Worm (Caenorhabditis elegans): ENCODE data around the gene Y105C5A.8.
"Not testable (repeated sequence)": the region's sequence is repeated elsewhere in the genome, so short reads cannot be mapped to it uniquely, and the experiment has no call there.

The Y105C5A.8 gene

DNA sequence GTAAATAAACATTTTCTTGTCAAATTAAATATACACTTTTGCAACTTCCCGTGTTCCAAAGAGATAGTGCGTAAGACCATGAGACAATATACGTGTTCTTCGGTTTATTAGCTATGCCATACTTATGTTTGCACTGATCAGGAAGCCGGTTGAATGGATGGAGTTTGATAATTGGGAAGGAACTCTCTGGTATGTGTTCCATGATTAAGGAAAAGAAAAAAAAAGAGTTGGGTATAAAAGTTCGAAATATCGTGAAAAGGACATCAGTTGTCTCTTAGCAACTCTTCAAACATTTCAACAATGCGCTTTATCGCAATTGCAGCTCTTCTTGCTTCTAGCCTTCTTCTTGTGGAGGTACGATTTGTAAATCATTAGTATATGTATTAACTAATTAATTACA, 38.1 kb downstream of the Y105C5A.8 start, which contains the start of gene pqn-76:
TSS of gene pqn-76 (plus strand) at position 301 of the 400 bp plus-strand sequence.
- not testable (repeated sequence) for TF ChIP-seq F33H1.4 (GFP tag; IDR thresholded peaks at IDR 0.05); chd-7 (tag; optimal IDR thresholded peaks at IDR 0.05); F52B5.7 (tag; optimal IDR thresholded peaks at IDR 0.05)

DNA sequence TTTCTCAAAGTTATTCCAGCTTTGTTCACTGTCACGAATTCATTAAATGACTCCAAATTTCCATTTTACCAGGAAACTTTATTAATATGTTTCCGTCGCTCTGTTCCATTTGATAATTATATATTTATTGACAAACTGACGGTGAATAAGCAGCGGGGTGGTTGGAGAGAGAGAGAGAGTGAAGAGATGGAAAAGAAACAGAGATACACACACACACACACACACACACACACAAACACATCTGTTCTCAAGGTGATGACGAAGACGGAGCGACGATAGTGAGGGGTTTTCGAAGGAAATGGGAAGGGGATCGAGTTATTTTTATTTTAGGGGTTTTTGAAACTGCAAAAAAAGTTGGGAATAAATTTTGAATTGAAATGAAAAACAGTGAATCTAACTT, 43.0 kb downstream of the Y105C5A.8 start:
- no peak for TF ChIP-seq ztf-3 (GFP tag; optimal IDR thresholded peaks at IDR 0.05)
- no peak for TF ChIP-seq nhr-80 (tag; optimal IDR thresholded peaks at IDR 0.05)
- no peak for TF ChIP-seq snpc-4 (GFP tag; optimal IDR thresholded peaks at IDR 0.05)
- peak in 2 of 4 experiments; percentile 3 to 42 for TF ChIP-seq snpc-4 (tag; optimal IDR thresholded peaks at IDR 0.05)
- TF ChIP-seq D2030.7 (GFP tag; IDR thresholded peaks at IDR 0.05) = no peak

DNA sequence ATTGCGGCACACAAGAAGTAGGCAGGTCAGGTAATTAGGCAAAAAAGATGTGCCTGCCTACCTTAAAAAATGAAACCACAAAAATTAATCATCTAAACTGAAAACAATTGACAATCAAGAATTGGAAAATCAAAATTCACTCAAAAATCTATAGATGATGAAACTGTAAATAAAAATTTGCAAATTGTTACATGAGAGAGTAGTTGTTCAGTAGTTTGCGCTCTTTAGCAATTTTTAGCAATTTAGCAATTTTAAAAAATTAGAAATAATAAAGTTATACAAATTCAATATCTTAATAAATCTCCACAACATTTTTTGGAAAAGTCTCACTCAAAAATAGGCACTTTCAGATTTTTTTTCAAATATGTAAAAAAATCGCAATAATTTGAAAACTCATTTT, 44.8 kb downstream of the Y105C5A.8 start:
- TF ChIP-seq ztf-6 (GFP tag; IDR thresholded peaks at IDR 0.05) = no peak
- no peak for TF ChIP-seq snpc-4 (GFP tag; optimal IDR thresholded peaks at IDR 0.05)
- peak in 1 of 4 experiments; percentile 52 for TF ChIP-seq snpc-4 (tag; optimal IDR thresholded peaks at IDR 0.05)

DNA sequence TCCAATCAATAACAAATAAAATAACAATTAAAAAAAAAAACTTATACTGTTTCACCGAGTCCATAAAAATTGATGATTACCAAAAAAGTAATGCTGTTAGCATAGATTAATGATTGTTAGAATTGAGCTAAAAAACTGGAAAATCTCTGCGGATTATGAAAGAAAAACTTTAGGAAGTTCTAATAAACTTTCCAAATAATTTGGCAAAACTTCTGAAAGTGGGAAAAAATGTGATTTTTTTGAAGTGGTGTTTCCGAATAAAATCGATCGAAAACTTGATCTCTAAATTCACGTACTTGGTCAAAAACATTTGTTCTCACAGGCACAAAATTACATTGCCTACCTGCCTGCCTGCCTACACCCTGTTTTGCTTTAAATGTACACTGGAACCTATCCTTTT, 45.2 kb downstream of the Y105C5A.8 start:
- no peak for TF ChIP-seq rec-8 (tag; optimal IDR thresholded peaks at IDR 0.05)
- no peak for TF ChIP-seq lin-40 (tag; optimal IDR thresholded peaks at IDR 0.05)

DNA sequence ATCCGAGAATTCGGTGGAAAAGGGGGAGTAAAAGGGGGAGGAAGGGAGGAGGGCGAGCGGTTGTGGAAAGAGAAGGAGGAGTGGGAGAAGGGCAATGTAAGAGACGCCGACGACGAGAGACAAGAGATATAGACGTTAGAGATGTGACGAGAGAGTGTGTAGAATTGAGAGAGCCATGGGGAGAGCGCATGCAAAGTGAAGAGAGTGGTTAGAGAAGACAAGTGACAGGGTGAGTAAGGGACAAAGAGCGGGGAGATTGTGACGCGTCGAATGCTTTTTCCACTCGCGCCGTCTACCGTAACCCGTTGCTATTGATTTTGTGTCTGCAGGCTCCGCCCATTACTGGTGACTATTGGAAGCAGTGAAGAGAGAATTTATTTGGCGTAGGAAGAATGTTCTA, 46.1 kb downstream of the Y105C5A.8 start:
- 0 out of 2 replicates have a peak, but pooled peaks have one; percentile 43 for TF ChIP-seq hmg-20 (GFP tag; IDR thresholded peaks at IDR 0.05)
- TF ChIP-seq lin-54 (GFP tag; optimal IDR thresholded peaks at IDR 0.05) = peak; percentile 40
- TF ChIP-seq F22D6.2 (tag; optimal IDR thresholded peaks at IDR 0.05) = peak; percentile 44
- TF ChIP-seq cebp-1 (GFP tag; IDR thresholded peaks at IDR 0.05) = 0 out of 2 replicates have a peak, but pooled peaks have one; percentile 23
- no peak for TF ChIP-seq cebp-1 (tag; optimal IDR thresholded peaks at IDR 0.05)
- peak; percentile 76 for TF ChIP-seq ztf-26 (tag; optimal IDR thresholded peaks at IDR 0.05)
- peak; percentile 48 for TF ChIP-seq attf-6 (GFP tag; IDR thresholded peaks at IDR 0.05)
- TF ChIP-seq madf-10 (tag; optimal IDR thresholded peaks at IDR 0.05) = peak; percentile 33
- TF ChIP-seq lin-35 (GFP tag; optimal IDR thresholded peaks at IDR 0.05) = peak in 1 of 3 experiments; percentile 11
- TF ChIP-seq mel-28 (tag; optimal IDR thresholded peaks at IDR 0.05; ENCODE audit: borderline replicate concordance) = peak; percentile 30
- TF ChIP-seq K12H6.12 (tag; optimal IDR thresholded peaks at IDR 0.05) = peak; percentile 59
- TF ChIP-seq F10E7.11 (tag; optimal IDR thresholded peaks at IDR 0.05) = peak; percentile 18
- peak; percentile 98 for TF ChIP-seq nfyb-1 (GFP tag; IDR thresholded peaks at IDR 0.05)
- TF ChIP-seq let-607 (tag; optimal IDR thresholded peaks at IDR 0.05) = peak in 1 of 2 experiments; percentile 50
- TF ChIP-seq snpc-3.4 (tag; optimal IDR thresholded peaks at IDR 0.05) = no peak
- TF ChIP-seq K11D2.4 (GFP tag; IDR thresholded peaks at IDR 0.05) = peak; percentile 59; the same call in 1 of the 2 replicates
- TF ChIP-seq lin-40 (tag; optimal IDR thresholded peaks at IDR 0.05) = peak; percentile 94
- no peak for TF ChIP-seq unc-62 (GFP tag; optimal IDR thresholded peaks at IDR 0.05)
- TF ChIP-seq mcd-1 (GFP tag; IDR thresholded peaks at IDR 0.05) = peak; percentile 79
- TF ChIP-seq C06A6.2 (GFP tag; conservative IDR thresholded peaks at IDR 0.05) = peak; percentile 70
- TF ChIP-seq ZK185.1 (tag; optimal IDR thresholded peaks at IDR 0.05; ENCODE audit: poor library complexity, severe bottlenecking) = peak; percentile 81
- 0 out of 2 replicates have a peak, but pooled peaks have one; percentile 29 for TF ChIP-seq rcor-1 (GFP tag; IDR thresholded peaks at IDR 0.05)
- TF ChIP-seq tlf-1 (GFP tag; optimal IDR thresholded peaks at IDR 0.05) = peak; percentile 8
- peak; percentile 100 for TF ChIP-seq hmg-1.2 (GFP tag; IDR thresholded peaks at IDR 0.05)
- TF ChIP-seq pha-4 (tag; optimal IDR thresholded peaks at IDR 0.05) = peak; percentile 39
- no peak for TF ChIP-seq nhr-80 (tag; optimal IDR thresholded peaks at IDR 0.05)
- TF ChIP-seq akir-1 (GFP tag; optimal IDR thresholded peaks at IDR 0.05) = no peak
- TF ChIP-seq F37B4.10 (GFP tag; IDR thresholded peaks at IDR 0.05) = no peak
- peak; percentile 67 for TF ChIP-seq egrh-3 (GFP tag; IDR thresholded peaks at IDR 0.05)
- no peak for TF ChIP-seq ztf-18 (tag; optimal IDR thresholded peaks at IDR 0.05)
- TF ChIP-seq B0261.1 (tag; optimal IDR thresholded peaks at IDR 0.05) = no peak
- peak; percentile 37 for TF ChIP-seq tbp1 (GFP tag; optimal IDR thresholded peaks at IDR 0.05)
